Fruit fly (Drosophila melanogaster) whole organism: ENCODE data around the gene CG6163.

ENCODE experiments used
- EcR ChIP-seq, 2 experiments: fragments of >200 bp; optimal IDR thresholded peaks; 2 replicates each; lab custom pipeline; 2017; ENCODE audit warnings: missing biosample characterization in 2 of 2, missing genetic modification characterization in 2 of 2, missing genetic modification reagents in 2 of 2
- psq ChIP-seq: fragments of >200 bp; optimal IDR thresholded peaks from 2 replicates; lab custom pipeline; 2017
- usp ChIP-seq: fragments of >200 bp; optimal IDR thresholded peaks from 2 replicates; lab custom pipeline; 2017; ENCODE audit warnings: missing biosample characterization, missing genetic modification characterization, mixed read lengths

DNA sequence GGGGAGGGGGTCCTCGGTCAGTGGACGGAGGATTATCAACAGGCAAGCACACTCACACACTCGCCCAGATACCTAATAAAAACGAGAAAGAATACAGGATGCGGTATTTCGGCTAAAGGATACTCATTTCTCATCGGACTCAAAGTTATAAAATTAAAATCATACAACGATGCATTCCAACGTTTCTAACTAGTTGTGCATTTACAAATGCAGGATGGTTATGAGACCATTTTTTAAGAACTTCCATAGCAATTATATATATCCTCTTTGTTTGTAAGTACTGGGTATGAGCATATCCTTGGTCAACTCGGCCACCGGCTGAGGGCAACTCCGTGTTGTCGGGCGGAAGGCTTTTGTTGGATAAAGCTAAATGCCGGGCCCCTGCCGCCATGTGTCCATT is 37.6 kb upstream of the CG6163 start:
- TF ChIP-seq psq (lab: Kevin White, UChicago) (no peak), EcR (GFP tag; optimal IDR thresholded peaks at IDR 0.05; lab: Kevin White, UChicago) (no peak), usp (no peak)
